Fruit fly (Drosophila melanogaster): Measurements from ENCODE around the gene Mst87F.

Gene Mst87F

DNA sequence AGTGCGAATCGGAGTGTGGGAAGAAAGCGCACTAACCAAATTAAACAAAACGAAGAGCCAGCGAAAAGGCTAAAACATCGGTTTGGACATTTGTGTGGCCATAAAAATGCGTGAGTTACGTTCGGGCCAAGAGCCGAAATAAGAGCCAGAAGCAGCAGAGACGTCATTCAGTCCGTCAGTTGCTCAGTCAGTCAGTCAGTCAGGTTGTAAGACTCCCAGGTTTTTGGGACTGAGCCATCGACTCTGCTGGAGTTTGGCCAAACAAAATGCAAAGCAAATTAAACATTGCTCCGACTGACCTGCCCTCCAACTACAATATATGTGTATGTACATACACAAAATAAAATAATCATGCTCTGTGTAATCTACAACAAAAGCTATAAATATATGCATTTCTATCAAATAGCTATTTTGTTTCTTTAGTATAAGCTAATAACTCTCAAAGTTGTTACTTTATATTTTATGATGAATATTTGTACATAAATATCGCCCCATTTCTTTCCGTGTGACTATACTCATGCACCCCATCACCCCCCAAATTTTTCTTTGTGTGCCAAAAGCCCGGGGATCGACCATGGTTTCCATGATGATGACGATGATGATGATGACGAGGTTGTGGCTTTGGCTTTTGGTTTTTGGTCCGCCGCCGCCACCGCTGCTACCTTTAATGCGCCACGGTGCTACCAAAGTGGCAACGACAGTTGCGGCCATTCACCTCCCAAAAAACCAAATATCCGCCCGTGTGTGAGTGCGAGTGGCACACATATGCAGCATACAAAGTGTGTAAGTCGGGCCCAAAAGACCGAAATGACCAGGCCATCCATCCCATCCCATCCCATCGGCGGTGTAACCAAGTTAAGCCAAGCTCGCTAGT lies 34.5 kb downstream of the Mst87F start:
- TF ChIP-seq Ets98B (GFP tag; IDR thresholded peaks at IDR 0.05) (peak; percentile 48), CG4496 (GFP tag; IDR thresholded peaks at IDR 0.05) (no peak), Pif1A (GFP tag; optimal IDR thresholded peaks at IDR 0.05) (peak; percentile 43), CG13204 (GFP tag; optimal IDR thresholded peaks at IDR 0.05) (no peak), fd96Ca (GFP tag; IDR thresholded peaks at IDR 0.05) (no peak), D1 (tag; optimal IDR thresholded peaks at IDR 0.05) (no peak), CG10348 (GFP tag; IDR thresholded peaks at IDR 0.05) (no peak), CG8301 (tag; optimal IDR thresholded peaks at IDR 0.05) (peak; percentile 20), Snoo (tag; optimal IDR thresholded peaks at IDR 0.05) (peak; percentile 80)

DNA sequence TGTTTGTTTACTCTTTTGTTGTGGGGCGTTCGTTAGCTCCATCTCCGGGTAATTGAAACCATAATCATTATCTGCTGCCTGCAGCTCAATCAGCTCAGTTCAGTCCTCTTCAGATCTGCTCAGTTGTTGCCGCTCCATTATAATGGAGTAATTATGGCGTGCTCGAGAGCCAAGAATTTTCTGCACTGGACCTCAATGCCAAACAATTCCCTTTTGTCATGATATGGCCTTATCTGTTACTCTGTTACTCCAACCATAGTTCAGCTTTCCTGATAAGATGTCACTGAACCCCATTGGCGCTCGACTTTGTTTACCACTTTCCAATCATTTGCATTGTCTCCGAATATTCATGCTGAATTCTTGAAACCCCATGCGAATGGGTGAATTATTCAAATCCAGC lies 37.0 kb downstream of the Mst87F start:
- peak; percentile 90 for TF ChIP-seq EcR (GFP tag; optimal IDR thresholded peaks at IDR 0.05)
- TF ChIP-seq CG32121 (GFP tag; IDR thresholded peaks at IDR 0.05), result no peak

DNA sequence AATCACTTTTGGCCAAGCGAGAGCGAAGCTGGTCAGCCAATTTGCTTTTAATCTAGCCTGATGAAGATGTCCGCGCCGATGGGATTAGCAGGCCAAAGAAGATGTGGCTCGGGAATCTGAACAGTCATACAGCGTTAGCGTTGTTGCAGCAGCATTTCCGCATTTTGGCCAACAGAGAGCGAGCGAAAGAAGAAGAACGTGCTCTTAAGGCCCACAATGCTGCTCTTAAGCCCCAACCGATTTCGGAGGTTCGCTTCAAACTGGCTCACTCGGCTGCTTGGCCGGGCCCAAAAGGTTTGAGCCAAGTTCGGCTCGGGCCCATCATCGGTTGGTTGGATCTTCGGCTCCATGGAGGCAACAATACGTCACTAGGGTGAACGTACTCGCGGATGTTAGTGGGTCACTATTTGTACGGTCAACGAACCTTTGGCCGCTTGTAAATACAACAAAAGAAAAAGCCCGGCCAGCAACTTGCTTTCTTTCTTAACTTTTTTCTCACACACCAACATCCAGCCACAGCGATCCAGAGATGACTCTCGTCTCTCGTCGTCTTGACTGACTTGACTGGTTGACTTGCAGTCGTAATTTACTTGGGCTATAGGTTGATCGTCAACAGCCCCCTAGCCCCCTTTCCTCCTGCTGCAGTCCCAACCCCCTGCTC lies 38.1 kb downstream of the Mst87F start:
- TF ChIP-seq CG9948 (tag; optimal IDR thresholded peaks at IDR 0.05) (no peak), CG15710 (tag; optimal IDR thresholded peaks at IDR 0.05) (no peak), CG13204 (GFP tag; optimal IDR thresholded peaks at IDR 0.05) (no peak), CG32121 (GFP tag; IDR thresholded peaks at IDR 0.05) (0 out of 2 replicates have a peak, but pooled peaks have one; percentile 30), EcR (GFP tag; optimal IDR thresholded peaks at IDR 0.05) (peak; percentile 96)

DNA sequence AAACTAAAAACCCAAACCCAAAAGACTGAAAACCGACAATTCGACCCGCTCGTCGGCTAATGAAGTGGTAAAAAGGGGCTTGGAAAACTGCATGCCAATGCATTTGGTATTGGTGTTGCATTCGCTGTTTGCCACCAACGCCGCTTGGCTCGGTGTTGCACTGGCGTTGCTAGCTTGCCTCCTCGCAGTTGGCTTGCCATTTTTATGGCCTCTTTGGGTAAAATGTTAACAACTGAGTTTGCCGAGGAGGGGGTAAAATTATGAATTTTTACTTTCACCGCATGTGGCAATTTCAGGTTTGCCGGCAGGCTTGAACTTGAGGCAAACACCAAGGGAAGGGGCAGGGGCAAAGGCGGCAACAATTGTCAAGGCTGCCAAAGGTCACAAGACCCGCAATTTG lies 39.1 kb downstream of the Mst87F start:
- TF ChIP-seq fd96Ca (GFP tag; IDR thresholded peaks at IDR 0.05) (0 out of 3 replicates have a peak, but pooled peaks have one; percentile 16), CG12605 (GFP tag; IDR thresholded peaks at IDR 0.05) (no peak), gl (tag; optimal IDR thresholded peaks at IDR 0.05) (peak; percentile 6)

DNA sequence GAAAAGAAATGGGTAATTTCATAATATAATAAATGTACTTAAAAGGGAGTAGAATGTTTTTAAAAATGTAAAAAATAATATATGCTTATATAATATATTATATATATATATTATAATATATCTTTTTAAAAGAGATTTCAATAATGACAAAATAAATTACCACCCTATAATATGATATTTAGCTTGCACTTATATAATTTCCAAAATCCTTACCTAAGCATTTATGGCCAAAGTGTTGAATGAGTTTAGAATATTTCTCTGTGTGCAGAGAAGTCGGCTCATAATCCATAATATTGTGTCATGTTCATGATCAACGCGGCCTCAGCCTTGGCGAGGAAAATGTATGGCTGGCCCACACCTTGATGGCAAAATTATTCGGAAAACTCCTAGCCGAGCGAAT lies 39.6 kb downstream of the Mst87F start:
- peak; percentile 55 for TF ChIP-seq CG14655 (GFP tag; optimal IDR thresholded peaks at IDR 0.05)
- no peak for TF ChIP-seq rn (GFP tag; IDR thresholded peaks at IDR 0.05)
- TF ChIP-seq CG12605 (GFP tag; IDR thresholded peaks at IDR 0.05), result no peak
- no peak for TF ChIP-seq fd96Ca (GFP tag; IDR thresholded peaks at IDR 0.05)
- no peak for TF ChIP-seq CG9948 (tag; optimal IDR thresholded peaks at IDR 0.05)

DNA sequence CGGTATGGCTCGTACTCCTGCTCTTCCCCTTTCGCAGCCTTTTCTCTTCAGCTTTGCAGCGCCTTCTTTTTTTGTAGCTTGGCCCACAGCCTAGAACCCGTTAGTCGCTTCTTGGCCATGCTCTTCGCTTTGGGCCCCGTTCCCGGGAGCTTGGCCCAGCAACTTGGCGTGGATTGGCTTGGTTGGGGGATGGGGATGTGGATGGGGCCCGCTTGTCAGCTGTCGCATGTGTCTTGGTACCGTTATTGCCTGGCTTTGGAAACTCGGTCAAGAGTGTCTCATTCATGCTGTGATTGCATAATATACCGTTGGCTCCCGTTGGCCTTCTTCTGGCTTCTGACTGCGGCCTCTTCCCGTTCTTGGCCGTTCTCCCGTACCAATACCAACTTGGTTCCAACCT lies 41.9 kb downstream of the Mst87F start:
- TF ChIP-seq Ets98B (GFP tag; IDR thresholded peaks at IDR 0.05), result no peak
- TF ChIP-seq CG4496 (GFP tag; IDR thresholded peaks at IDR 0.05), result 0 out of 3 replicates have a peak, but pooled peaks have one; percentile 46

DNA sequence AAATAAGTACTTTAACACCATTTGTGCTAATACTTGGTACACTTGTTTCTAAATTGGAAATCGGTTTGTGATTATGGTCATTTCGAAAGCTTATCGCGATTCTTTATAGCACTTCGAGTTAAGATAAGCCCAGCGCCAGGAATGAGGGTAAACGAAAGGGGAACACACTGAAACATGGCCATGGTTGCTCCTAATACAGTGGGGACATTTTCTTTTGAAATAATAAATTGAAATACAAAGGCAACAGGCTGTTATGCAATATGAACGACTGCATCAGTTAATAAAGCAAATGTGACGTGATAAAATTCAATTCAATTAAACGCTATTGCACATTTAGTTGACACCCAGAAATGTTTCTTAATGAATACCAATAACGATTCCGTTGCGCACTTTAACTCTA lies 44.4 kb downstream of the Mst87F start:
- TF ChIP-seq gl (tag; optimal IDR thresholded peaks at IDR 0.05), result no peak
- no peak for TF ChIP-seq CG12605 (GFP tag; IDR thresholded peaks at IDR 0.05)
- TF ChIP-seq CG17806 (tag; optimal IDR thresholded peaks at IDR 0.05), result no peak
- TF ChIP-seq fd96Ca (GFP tag; IDR thresholded peaks at IDR 0.05), result no peak

DNA sequence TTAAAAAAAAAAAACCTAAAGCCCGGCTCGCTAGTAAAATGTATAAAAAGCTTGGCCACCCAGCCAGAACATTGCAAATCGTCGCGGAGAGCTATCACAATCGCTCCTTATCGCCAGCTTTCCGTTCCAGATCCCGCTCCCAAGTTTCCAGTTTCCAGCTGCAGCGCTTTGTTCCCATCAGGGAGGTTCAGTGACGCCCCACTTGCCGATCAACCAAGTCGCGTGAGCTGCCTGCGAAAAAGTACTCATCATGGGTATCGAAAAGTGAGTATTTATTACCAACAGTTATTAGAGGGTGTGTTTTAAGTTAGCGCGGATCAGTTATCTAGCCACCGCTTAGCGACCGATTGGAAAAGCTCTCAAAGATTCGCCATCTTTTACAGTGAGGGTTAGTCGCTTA lies 45.2 kb downstream of the Mst87F start:
- TF ChIP-seq Pif1A (GFP tag; optimal IDR thresholded peaks at IDR 0.05) (no peak), EcR (GFP tag; optimal IDR thresholded peaks at IDR 0.05) (peak; percentile 62), CG4496 (GFP tag; IDR thresholded peaks at IDR 0.05) (0 out of 3 replicates have a peak, but pooled peaks have one; percentile 47), CG8159 (tag; optimal IDR thresholded peaks at IDR 0.05) (no peak), Pif1B (GFP tag; optimal IDR thresholded peaks at IDR 0.05) (no peak), CG17806 (tag; optimal IDR thresholded peaks at IDR 0.05) (no peak)

DNA sequence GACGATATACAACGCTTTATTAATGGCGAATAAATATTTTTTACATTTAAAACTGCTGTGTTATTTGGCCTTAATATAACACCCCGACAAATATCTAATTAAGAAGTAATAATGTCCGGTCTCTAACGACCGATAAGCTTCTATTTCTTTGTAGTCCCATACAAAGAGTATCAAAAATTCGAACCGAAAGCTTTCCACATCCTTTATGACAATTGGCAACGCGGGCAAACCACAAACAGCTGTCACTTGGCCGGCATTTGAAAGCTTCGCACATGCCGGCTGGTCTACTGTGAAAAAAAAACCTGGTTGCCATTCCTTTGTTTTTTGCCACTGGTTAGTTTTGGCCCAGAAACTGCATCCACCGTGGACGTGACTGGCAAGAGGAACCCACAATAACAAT lies 45.8 kb downstream of the Mst87F start, which contains the start of gene Dip-B:
TSS of gene Dip-B (plus strand) at position 254 of the 400 bp plus-strand sequence.
- TF ChIP-seq CG13204 (GFP tag; optimal IDR thresholded peaks at IDR 0.05) (no peak), Pif1A (GFP tag; optimal IDR thresholded peaks at IDR 0.05) (no peak), CG12605 (GFP tag; IDR thresholded peaks at IDR 0.05) (no peak), CG15710 (tag; optimal IDR thresholded peaks at IDR 0.05) (no peak), gl (tag; optimal IDR thresholded peaks at IDR 0.05) (no peak), CG8159 (tag; optimal IDR thresholded peaks at IDR 0.05) (no peak), CG32121 (GFP tag; IDR thresholded peaks at IDR 0.05) (no peak)
